Worm (Caenorhabditis elegans) whole organism, late embryonic: ENCODE data around the gene mes-4.

Experiments used
- C08G9.2 ChIP-seq: sonication (generic microtip); optimal IDR thresholded peaks from 2 replicates; lab custom pipeline; 2016; ENCODE audit warnings: mild to moderate bottlenecking, missing genetic modification characterization, moderate library complexity, missing compliant biosample characterization
- C38D4.7 ChIP-seq: fragments of 200-800 bp; sonication (Bioruptor generic); optimal IDR thresholded peaks from 2 replicates; lab custom pipeline; 2018; ENCODE audit warnings: mild to moderate bottlenecking, missing genetic modification characterization, moderate library complexity, missing compliant biosample characterization
- F13H6.1 ChIP-seq: sonication (generic microtip); optimal IDR thresholded peaks from 2 replicates; lab custom pipeline; 2016; ENCODE audit warnings: missing genetic modification characterization, missing compliant biosample characterization
- Y22D7AL.16 ChIP-seq: sonication (generic microtip); optimal IDR thresholded peaks from 2 replicates; lab custom pipeline; 2016; ENCODE audit warnings: missing genetic modification characterization, missing compliant biosample characterization
- ahr-1 ChIP-seq: sonication (generic microtip); optimal IDR thresholded peaks from 2 replicates; lab custom pipeline; 2016; ENCODE audit warnings: missing genetic modification characterization, missing compliant biosample characterization
- ama-1 ChIP-seq: fragments of 150-350 bp; optimal IDR thresholded peaks from 2 replicates; lab custom pipeline; 2014
- ceh-14 ChIP-seq: sonication (generic microtip); optimal IDR thresholded peaks from 2 replicates; lab custom pipeline; 2016; ENCODE audit warnings: missing genotype, missing genetic modification characterization, missing compliant biosample characterization
- ceh-19 ChIP-seq: fragments of 200-800 bp; sonication (Bioruptor generic); optimal IDR thresholded peaks from 2 replicates; lab custom pipeline; 2018; ENCODE audit warnings: mild to moderate bottlenecking, missing genetic modification characterization, missing compliant biosample characterization
- ceh-22 ChIP-seq: sonication (generic microtip); optimal IDR thresholded peaks from 2 replicates; lab custom pipeline; 2017; ENCODE audit warnings: missing biosample characterization, missing genetic modification characterization
- ceh-24 ChIP-seq: sonication (generic microtip); optimal IDR thresholded peaks from 2 replicates; lab custom pipeline; 2016; ENCODE audit warnings: mild to moderate bottlenecking, missing genetic modification characterization, missing compliant biosample characterization
- ceh-30 ChIP-seq: fragments of 150-350 bp; optimal IDR thresholded peaks from 2 replicates; lab custom pipeline; 2014; ENCODE audit warnings: missing biosample characterization, missing genetic modification characterization
- ceh-31 ChIP-seq: sonication (generic microtip); optimal IDR thresholded peaks from 2 replicates; lab custom pipeline; 2016; ENCODE audit warnings: missing genetic modification characterization, missing compliant biosample characterization
- ceh-45 ChIP-seq: fragments of 200-800 bp; sonication (Bioruptor generic); IDR thresholded peaks from 2 replicates; pipeline ENCODE4 v1.3.6; 2022; ENCODE audit warnings: missing genetic modification reagents, missing genetic modification characterization, missing compliant biosample characterization
- ceh-48 ChIP-seq: sonication (generic microtip); optimal IDR thresholded peaks from 2 replicates; lab custom pipeline; 2016; ENCODE audit warnings: missing genetic modification characterization, inconsistent platforms, missing compliant biosample characterization
- ceh-6 ChIP-seq: fragments of 200-800 bp; sonication (Bioruptor generic); optimal IDR thresholded peaks from 2 replicates; lab custom pipeline; 2018; ENCODE audit warnings: mild to moderate bottlenecking, missing genetic modification characterization, missing compliant biosample characterization
- ceh-9 ChIP-seq: sonication (generic microtip); optimal IDR thresholded peaks from 2 replicates; lab custom pipeline; 2016; ENCODE audit warnings: mild to moderate bottlenecking, missing genetic modification characterization, inconsistent platforms, missing compliant biosample characterization
- che-1 ChIP-seq: sonication (generic microtip); optimal IDR thresholded peaks from 2 replicates; lab custom pipeline; 2016; ENCODE audit warnings: mild to moderate bottlenecking, missing genetic modification characterization, missing compliant biosample characterization
- dmd-4 ChIP-seq: sonication (generic microtip); optimal IDR thresholded peaks from 2 replicates; lab custom pipeline; 2016; ENCODE audit warnings: borderline replicate concordance, missing genetic modification characterization, missing compliant biosample characterization
- dve-1 ChIP-seq: sonication (generic microtip); optimal IDR thresholded peaks from 2 replicates; lab custom pipeline; 2017; ENCODE audit warnings: antibody characterized with exemption, mild to moderate bottlenecking, missing genetic modification characterization, missing compliant biosample characterization
- elt-4 ChIP-seq: sonication (generic microtip); optimal IDR thresholded peaks from 2 replicates; lab custom pipeline; 2016; ENCODE audit warnings: missing genetic modification characterization, missing compliant biosample characterization
- ets-4 ChIP-seq: sonication (generic microtip); optimal IDR thresholded peaks from 2 replicates; lab custom pipeline; 2016; ENCODE audit warnings: missing genetic modification characterization, missing compliant biosample characterization
- eyg-1 ChIP-seq: sonication (generic microtip); optimal IDR thresholded peaks from 2 replicates; lab custom pipeline; 2016; ENCODE audit warnings: missing genotype, missing genetic modification characterization, missing compliant biosample characterization
- fax-1 ChIP-seq: sonication (generic microtip); optimal IDR thresholded peaks from 2 replicates; lab custom pipeline; 2016; ENCODE audit warnings: missing genotype, missing genetic modification characterization, missing compliant biosample characterization
- fkh-6 ChIP-seq: sonication (generic microtip); optimal IDR thresholded peaks from 2 replicates; lab custom pipeline; 2016; ENCODE audit warnings: missing genetic modification characterization, missing compliant biosample characterization
- hlh-13 ChIP-seq: fragments of 200-800 bp; sonication (Bioruptor generic); optimal IDR thresholded peaks from 2 replicates; lab custom pipeline; 2018; ENCODE audit warnings: mild to moderate bottlenecking, missing genetic modification characterization, missing compliant biosample characterization
- hlh-15 ChIP-seq: sonication (generic microtip); optimal IDR thresholded peaks from 2 replicates; lab custom pipeline; 2016; ENCODE audit warnings: missing genetic modification characterization, missing compliant biosample characterization
- madf-2 ChIP-seq: sonication (generic microtip); optimal IDR thresholded peaks from 2 replicates; lab custom pipeline; 2017; ENCODE audit warnings: missing genetic modification characterization, missing compliant biosample characterization
- nhr-11 ChIP-seq: fragments of 150-350 bp; optimal IDR thresholded peaks from 2 replicates; lab custom pipeline; 2014; ENCODE audit warnings: missing biosample characterization, missing genetic modification characterization
- nhr-232 ChIP-seq: sonication (generic microtip); optimal IDR thresholded peaks from 2 replicates; lab custom pipeline; 2016; ENCODE audit warnings: missing genetic modification characterization, missing compliant biosample characterization
- odd-2 ChIP-seq: sonication (generic microtip); optimal IDR thresholded peaks from 2 replicates; lab custom pipeline; 2017; ENCODE audit warnings: antibody characterized with exemption, mild to moderate bottlenecking, missing genetic modification characterization, missing compliant biosample characterization
- pha-2 ChIP-seq: sonication (generic microtip); optimal IDR thresholded peaks from 2 replicates; lab custom pipeline; 2017; ENCODE audit warnings: mild to moderate bottlenecking, missing genetic modification characterization, missing compliant biosample characterization
- pros-1 ChIP-seq: fragments of 150-350 bp; optimal IDR thresholded peaks from 2 replicates; lab custom pipeline; 2014; ENCODE audit warnings: missing biosample characterization, missing genetic modification reagents, missing genetic modification characterization
- ref-2 ChIP-seq: sonication (generic microtip); optimal IDR thresholded peaks from 2 replicates; lab custom pipeline; 2016; ENCODE audit warnings: missing genetic modification characterization, missing compliant biosample characterization
- rnt-1 ChIP-seq: sonication (generic microtip); optimal IDR thresholded peaks from 2 replicates; lab custom pipeline; 2016; ENCODE audit warnings: missing genetic modification characterization, missing compliant biosample characterization
- sdc-2 ChIP-seq: sonication (generic microtip); optimal IDR thresholded peaks from 2 replicates; lab custom pipeline; 2016; ENCODE audit warnings: missing genotype, missing genetic modification characterization, missing compliant biosample characterization
- sox-4 ChIP-seq: sonication (generic microtip); optimal IDR thresholded peaks from 2 replicates; lab custom pipeline; 2017; ENCODE audit warnings: mild to moderate bottlenecking, missing genetic modification characterization, inconsistent platforms, missing compliant biosample characterization
- tbx-7 ChIP-seq: sonication (generic microtip); optimal IDR thresholded peaks from 2 replicates; lab custom pipeline; 2016; ENCODE audit warnings: missing genotype, missing genetic modification characterization, missing compliant biosample characterization
- ttx-3 ChIP-seq: sonication (generic microtip); optimal IDR thresholded peaks from 2 replicates; lab custom pipeline; 2016; ENCODE audit warnings: missing genetic modification reagents, missing genetic modification characterization, missing compliant biosample characterization
- unc-3 ChIP-seq, 2 experiments: fragments of 200-800 bp in 1 of 2; sonication (Bioruptor generic) in 1 of 2; sonication (generic microtip) in 1 of 2; conservative IDR thresholded peaks in 1 of 2; optimal IDR thresholded peaks in 1 of 2; 2 replicates each; pipeline versions ENCODE4 v1.3.6 to Lab custom; 2016 to 2022; ENCODE audit warnings: missing compliant biosample characterization in 2 of 2, missing genetic modification characterization in 2 of 2, missing genetic modification reagents in 1 of 2
- unc-42 ChIP-seq: sonication (generic microtip); optimal IDR thresholded peaks from 2 replicates; lab custom pipeline; 2016; ENCODE audit warnings: missing genotype, missing genetic modification characterization, missing compliant biosample characterization
- unc-55 ChIP-seq: sonication (generic microtip); optimal IDR thresholded peaks from 2 replicates; lab custom pipeline; 2017; ENCODE audit warnings: missing biosample characterization, missing genetic modification reagents, missing genetic modification characterization
- unc-86 ChIP-seq: sonication (generic microtip); optimal IDR thresholded peaks from 2 replicates; lab custom pipeline; 2016; ENCODE audit warnings: missing genetic modification characterization, missing compliant biosample characterization

The mes-4 gene

DNA sequence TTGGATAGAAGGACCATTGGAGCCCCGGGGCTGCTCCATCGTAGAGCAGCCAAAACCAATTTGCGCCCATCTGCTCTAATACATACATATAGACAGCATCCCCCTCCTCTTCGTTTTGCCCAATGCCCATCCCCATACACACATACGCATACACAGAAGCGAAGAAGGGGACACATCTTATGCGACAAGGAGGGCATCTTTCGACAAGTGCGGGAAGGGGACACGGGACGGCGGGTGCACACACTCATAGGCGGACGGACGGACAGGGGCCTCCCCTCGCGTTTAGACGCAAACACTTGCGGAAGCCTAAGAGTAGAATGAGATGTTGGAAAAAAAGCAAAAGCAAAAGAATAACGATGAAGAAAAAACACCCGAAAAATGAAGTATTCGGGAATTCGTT is 40.9 kb downstream of the mes-4 start (continued):
- TF ChIP-seq sdc-2 (tag; lab: Kevin White, UChicago), result peak; percentile 5
- peak; percentile 5 for TF ChIP-seq fax-1 (tag; lab: Kevin White, UChicago)
- TF ChIP-seq odd-2 (tag; lab: Kevin White, UChicago), result no peak
- no peak for TF ChIP-seq Y22D7AL.16 (tag; lab: Kevin White, UChicago)
- TF ChIP-seq dmd-4 (tag; lab: Kevin White, UChicago), result peak; percentile 62
- TF ChIP-seq ceh-9 (tag; lab: Kevin White, UChicago), result no peak
- TF ChIP-seq dve-1 (tag; lab: Kevin White, UChicago), result no peak
- TF ChIP-seq ets-4, result no peak
- peak; percentile 23 for TF ChIP-seq C08G9.2 (tag; lab: Kevin White, UChicago)
- TF ChIP-seq elt-4 (tag; lab: Kevin White, UChicago), result no peak
- TF ChIP-seq ama-1, result no peak
- peak; percentile 2 for TF ChIP-seq madf-2 (tag; lab: Kevin White, UChicago)
- TF ChIP-seq ceh-19 (GFP tag; lab: Kevin White, UChicago), result peak; percentile 60
- peak; percentile 75 for TF ChIP-seq ceh-31
- TF ChIP-seq unc-42 (tag; lab: Kevin White, UChicago), result peak; percentile 66
- no peak for TF ChIP-seq ceh-24
- no peak for TF ChIP-seq unc-3 (GFP tag; conservative IDR thresholded peaks at IDR 0.05; lab: Robert Waterston, UW)
- no peak for TF ChIP-seq unc-3 (tag; optimal IDR thresholded peaks at IDR 0.05; lab: Kevin White, UChicago)
- TF ChIP-seq ref-2 (tag; lab: Kevin White, UChicago), result no peak
- no peak for TF ChIP-seq ceh-30 (tag; lab: Kevin White, UChicago)
- no peak for TF ChIP-seq pha-2
- TF ChIP-seq eyg-1, result peak; percentile 13
- TF ChIP-seq ceh-14 (tag; lab: Kevin White, UChicago), result peak; percentile 64
- TF ChIP-seq pros-1, result peak; percentile 61
- no peak for TF ChIP-seq ttx-3 (tag; lab: Kevin White, UChicago)
- TF ChIP-seq nhr-232 (tag; lab: Kevin White, UChicago), result no peak
- TF ChIP-seq C38D4.7 (GFP tag; lab: Kevin White, UChicago), result peak; percentile 25
- TF ChIP-seq tbx-7, result no peak
- peak; percentile 6 for TF ChIP-seq rnt-1 (tag; lab: Kevin White, UChicago)
- TF ChIP-seq fkh-6 (tag; lab: Kevin White, UChicago), result no peak
- TF ChIP-seq unc-86, result no peak
- no peak for TF ChIP-seq ceh-45 (GFP tag; lab: Robert Waterston, UW)
- TF ChIP-seq che-1 (tag; lab: Kevin White, UChicago), result peak; percentile 46
- TF ChIP-seq ceh-48 (tag; lab: Kevin White, UChicago), result no peak
- peak; percentile 24 for TF ChIP-seq ceh-6 (GFP tag; lab: Kevin White, UChicago)
- peak; percentile 34 for TF ChIP-seq sox-4 (tag; lab: Kevin White, UChicago)
- TF ChIP-seq hlh-13, result no peak
- TF ChIP-seq hlh-15, result peak; percentile 43
- no peak for TF ChIP-seq nhr-11
- TF ChIP-seq ceh-22 (tag; lab: Kevin White, UChicago), result no peak
- TF ChIP-seq ahr-1 (tag; lab: Kevin White, UChicago), result peak; percentile 17
- TF ChIP-seq F13H6.1, result no peak
- TF ChIP-seq, all 69 proteins: peak for 30

DNA sequence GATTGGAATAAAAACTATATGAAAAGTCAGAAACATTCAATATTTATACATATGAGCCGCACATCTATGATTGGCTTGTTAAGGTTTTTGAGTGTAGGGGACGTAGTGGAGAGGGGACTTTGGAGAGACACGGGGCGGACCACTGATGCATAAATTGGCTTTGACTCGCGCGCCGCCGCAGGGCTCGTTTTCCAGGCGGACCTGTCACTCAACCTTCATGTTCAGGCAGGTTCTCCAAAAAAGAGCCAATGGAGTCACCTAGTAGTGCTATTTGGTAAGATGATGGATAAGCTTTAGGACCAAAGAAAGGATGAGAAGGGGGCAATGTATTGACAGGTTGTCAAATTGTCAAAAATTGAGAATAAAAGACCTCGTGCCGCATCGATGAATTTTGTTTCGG is 42.4 kb downstream of the mes-4 start:
- TF ChIP-seq unc-42 (tag; lab: Kevin White, UChicago) (peak; percentile 18), ceh-31 (no peak), unc-55 (GFP tag; lab: Kevin White, UChicago) (peak; percentile 76)
